Worm (Caenorhabditis elegans): Measurements from ENCODE around the gene F11C1.1.

- TF ChIP-seq aly-2 (tag; optimal IDR thresholded peaks at IDR 0.05) (no peak), unc-62 (GFP tag; optimal IDR thresholded peaks at IDR 0.05) (no peak), nhr-12 (tag; optimal IDR thresholded peaks at IDR 0.05) (no peak)
Measured at ce11 chrX:13003092-13003491, 12.7 kb upstream of the F11C1.1 start.

Data from whole organism, L3 larva.